Fruit fly (Drosophila melanogaster): ENCODE measurements around the gene hng3.

The hng3 gene

DNA sequence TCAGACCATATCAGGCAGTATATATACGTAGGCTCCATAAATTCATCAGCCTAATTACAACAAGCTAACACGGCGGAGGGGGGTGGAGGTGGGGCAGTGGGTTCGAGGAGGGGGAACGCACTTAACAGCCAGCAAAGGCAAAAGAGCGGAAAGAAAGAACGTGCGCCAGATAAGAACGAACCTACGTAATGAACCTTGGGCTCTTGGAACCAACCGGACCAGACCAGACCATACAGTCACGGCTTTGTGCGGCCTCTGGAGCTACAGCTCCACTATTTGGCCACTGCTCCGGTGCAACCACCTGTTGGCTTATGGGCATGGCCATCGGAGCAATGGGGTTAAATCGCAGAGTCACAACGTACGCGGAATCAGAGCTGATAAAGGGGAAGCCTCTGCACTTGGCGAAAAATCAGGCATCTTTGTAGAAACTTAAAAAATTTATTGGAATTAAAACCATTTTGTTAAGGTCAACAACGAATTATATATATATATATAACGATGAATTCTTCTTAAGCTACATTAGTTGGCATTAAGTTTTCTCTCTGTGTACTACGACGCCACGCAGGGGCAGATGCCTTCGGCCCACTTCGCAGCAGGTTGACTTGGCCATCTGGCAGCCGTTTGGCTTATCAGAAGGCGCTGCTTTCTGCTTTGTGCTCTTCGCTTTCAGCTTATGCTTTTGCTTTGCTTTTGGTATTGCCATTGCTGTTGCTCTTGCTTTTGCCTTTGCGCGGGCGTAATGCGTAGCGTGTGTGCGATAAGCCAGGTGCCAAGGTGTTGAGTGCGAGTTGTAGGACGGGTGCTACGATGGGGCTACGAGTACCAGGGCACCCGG is 25.8 kb upstream of the hng3 start (continued):
- TF ChIP-seq Nf-YB (GFP tag; optimal IDR thresholded peaks at IDR 0.05) (peak; percentile 73), E2f1 (GFP tag; IDR thresholded peaks at IDR 0.05) (peak; percentile 97), Med (GFP tag) (peak; percentile 96), dan (GFP tag; IDR thresholded peaks at IDR 0.05) (peak; percentile 58; the same call in 1 of the 2 replicates), CG11398 (GFP tag; optimal IDR thresholded peaks at IDR 0.05) (peak; percentile 20), zen (tag; optimal IDR thresholded peaks at IDR 0.05) (peak; percentile 43), Mes4 (GFP tag; optimal IDR thresholded peaks at IDR 0.05) (no peak), CG33213 (GFP tag; optimal IDR thresholded peaks at IDR 0.05) (peak; percentile 43), CG6654 (GFP tag; optimal IDR thresholded peaks at IDR 0.05) (peak; percentile 43), sna (GFP tag; IDR thresholded peaks at IDR 0.05; ENCODE audit: partially characterized antibody) (no peak), slbo (GFP tag; IDR thresholded peaks at IDR 0.05) (peak; percentile 98), Kr (GFP tag; optimal IDR thresholded peaks at IDR 0.05) (no peak), CG17385 (GFP tag; optimal IDR thresholded peaks at IDR 0.05) (peak; percentile 91), h (optimal IDR thresholded peaks at IDR 0.05) (no peak), gem (tag; optimal IDR thresholded peaks at IDR 0.05) (peak; percentile 96), Optix (GFP tag; IDR thresholded peaks at IDR 0.05) (peak; percentile 94), pzg (GFP tag; optimal IDR thresholded peaks at IDR 0.05) (no peak), Hr3 (GFP tag; optimal IDR thresholded peaks at IDR 0.05) (peak; percentile 96), CG2120 (GFP tag; optimal IDR thresholded peaks at IDR 0.05) (peak; percentile 94), BEAF-32 (GFP tag; optimal IDR thresholded peaks at IDR 0.05) (peak; percentile 3), dati (GFP tag; IDR thresholded peaks at IDR 0.05) (peak; percentile 91), Hsf (GFP tag; optimal IDR thresholded peaks at IDR 0.05) (peak; percentile 84), CG8281 (tag; optimal IDR thresholded peaks at IDR 0.05) (peak; percentile 15), CG17328 (GFP tag; IDR thresholded peaks at IDR 0.05) (peak; percentile 96), tx (GFP tag; optimal IDR thresholded peaks at IDR 0.05) (peak; percentile 63), twi (tag; optimal IDR thresholded peaks at IDR 0.05) (peak; percentile 85), CG4730 (GFP tag; IDR thresholded peaks at IDR 0.05) (peak; percentile 96), sens (GFP tag) (peak; percentile 97), tll (GFP tag; optimal IDR thresholded peaks at IDR 0.05) (no peak), org-1 (GFP tag; optimal IDR thresholded peaks at IDR 0.05) (peak; percentile 91), CG11696 (GFP tag; IDR thresholded peaks at IDR 0.05) (peak; percentile 91), bsh (GFP tag; optimal IDR thresholded peaks at IDR 0.05) (peak; percentile 81 to 95), pros (GFP tag; optimal IDR thresholded peaks at IDR 0.05) (no peak), H2.0 (GFP tag; IDR thresholded peaks at IDR 0.05) (peak; percentile 96), ci (GFP tag; IDR thresholded peaks at IDR 0.05) (peak; percentile 98), CG10565 (GFP tag; optimal IDR thresholded peaks at IDR 0.05) (peak; percentile 51), CG12659 (GFP tag; optimal IDR thresholded peaks at IDR 0.05) (peak; percentile 96), pita (GFP tag; optimal IDR thresholded peaks at IDR 0.05) (no peak), trh (GFP tag; optimal IDR thresholded peaks at IDR 0.05) (peak; percentile 88), eve (GFP tag; optimal IDR thresholded peaks at IDR 0.05) (peak in 1 of 2 experiments; percentile 95), CG11456 (GFP tag; IDR thresholded peaks at IDR 0.05) (peak; percentile 96), jigr1 (GFP tag; IDR thresholded peaks at IDR 0.05) (peak; percentile 86), Ssrp (tag; optimal IDR thresholded peaks at IDR 0.05) (peak; percentile 92), trem (tag; optimal IDR thresholded peaks at IDR 0.05) (peak; percentile 54), MBD-R2 (GFP tag; IDR thresholded peaks at IDR 0.05) (peak; percentile 89), CG4617 (GFP tag; optimal IDR thresholded peaks at IDR 0.05; ENCODE audit: borderline replicate concordance) (peak; percentile 57), ato (GFP tag; IDR thresholded peaks at IDR 0.05; ENCODE audit: partially characterized antibody) (no peak), Poxn (GFP tag; IDR thresholded peaks at IDR 0.05) (peak; percentile 89), ham (GFP tag; IDR thresholded peaks at IDR 0.05) (peak; percentile 90), HmgD (GFP tag; optimal IDR thresholded peaks at IDR 0.05) (no peak)

Measured in whole organism, embryonic.